Worm (Caenorhabditis elegans) whole organism, mixed stage, embryonic: Measurements from ENCODE around the gene F55A4.3.

ENCODE experiments used
- M03D4.4 ChIP-seq: sonication (generic microtip); optimal IDR thresholded peaks from 2 replicates; lab custom pipeline; 2017; ENCODE audit warnings: mild to moderate bottlenecking, missing genetic modification characterization, missing compliant biosample characterization
- bed-3 ChIP-seq: fragments of 200-800 bp; sonication (Bioruptor generic); optimal IDR thresholded peaks from 3 replicates; lab custom pipeline; 2018; ENCODE audit warnings: mild to moderate bottlenecking, missing genetic modification characterization, moderate library complexity, missing compliant biosample characterization
- blmp-1 ChIP-seq: fragments of 150-350 bp; optimal IDR thresholded peaks from 2 replicates; lab custom pipeline; 2014; ENCODE audit warnings: missing biosample characterization, missing genetic modification characterization
- ceh-39 ChIP-seq: fragments of 150-350 bp; optimal IDR thresholded peaks from 2 replicates; lab custom pipeline; 2014; ENCODE audit warnings: missing biosample characterization, missing genetic modification characterization
- ceh-43 ChIP-seq: fragments of 200-800 bp; sonication (Bioruptor generic); optimal IDR thresholded peaks from 2 replicates; lab custom pipeline; 2018; ENCODE audit warnings: mild to moderate bottlenecking, missing genetic modification characterization, moderate library complexity, missing compliant biosample characterization
- ceh-83 ChIP-seq: fragments of 200-800 bp; sonication (Bioruptor generic); optimal IDR thresholded peaks from 2 replicates; lab custom pipeline; 2018; ENCODE audit warnings: mild to moderate bottlenecking, missing genetic modification characterization, missing compliant biosample characterization
- ces-1 ChIP-seq: fragments of 150-350 bp; optimal IDR thresholded peaks from 2 replicates; lab custom pipeline; 2014; ENCODE audit warnings: missing biosample characterization, missing genetic modification reagents, missing genetic modification characterization
- cnd-1 ChIP-seq: fragments of 200-800 bp; sonication (Bioruptor generic); optimal IDR thresholded peaks from 2 replicates; lab custom pipeline; 2018; ENCODE audit warnings: mild to moderate bottlenecking, missing genetic modification characterization, missing compliant biosample characterization
- drap-1 ChIP-seq: fragments of 200-800 bp; sonication (Bioruptor generic); optimal IDR thresholded peaks from 3 replicates; lab custom pipeline; 2018; ENCODE audit warnings: mild to moderate bottlenecking, missing genetic modification characterization, missing compliant biosample characterization
- elt-1 ChIP-seq: sonication (generic microtip); optimal IDR thresholded peaks from 2 replicates; lab custom pipeline; 2017; ENCODE audit warnings: missing genetic modification characterization, mild to moderate bottlenecking, missing compliant biosample characterization, antibody characterized with exemption, moderate library complexity, borderline replicate concordance; ENCODE audit not compliant: insufficient read depth
- elt-3 ChIP-seq: fragments of 150-350 bp; optimal IDR thresholded peaks from 2 replicates; lab custom pipeline; 2014; ENCODE audit warnings: missing biosample characterization, missing genetic modification characterization
- flh-1 ChIP-seq: fragments of 200-800 bp; sonication (Bioruptor generic); optimal IDR thresholded peaks from 2 replicates; lab custom pipeline; 2018; ENCODE audit warnings: mild to moderate bottlenecking, missing genetic modification characterization, moderate library complexity, missing compliant biosample characterization
- ham-2 ChIP-seq: fragments of 200-800 bp; sonication (Bioruptor generic); optimal IDR thresholded peaks from 2 replicates; lab custom pipeline; 2018; ENCODE audit warnings: mild to moderate bottlenecking, missing genetic modification characterization, missing compliant biosample characterization
- hlh-1 ChIP-seq: fragments of 150-350 bp; optimal IDR thresholded peaks from 2 replicates; lab custom pipeline; 2014; ENCODE audit warnings: missing biosample characterization, missing genetic modification reagents, missing genetic modification characterization
- lin-13 ChIP-seq: fragments of 150-350 bp; optimal IDR thresholded peaks from 2 replicates; lab custom pipeline; 2014; ENCODE audit warnings: missing biosample characterization, missing genetic modification characterization
- lin-32 ChIP-seq: fragments of 200-800 bp; sonication (Bioruptor generic); optimal IDR thresholded peaks from 2 replicates; lab custom pipeline; 2018; ENCODE audit warnings: mild to moderate bottlenecking, missing genetic modification characterization, missing compliant biosample characterization
- lsy-2 ChIP-seq: fragments of 150-350 bp; optimal IDR thresholded peaks from 2 replicates; lab custom pipeline; 2014; ENCODE audit warnings: missing biosample characterization, missing genetic modification characterization
- mab-5 ChIP-seq: fragments of 150-350 bp; optimal IDR thresholded peaks from 2 replicates; lab custom pipeline; 2014; ENCODE audit warnings: missing biosample characterization, missing genetic modification characterization
- mep-1 ChIP-seq: fragments of 150-350 bp; optimal IDR thresholded peaks from 2 replicates; lab custom pipeline; 2017; ENCODE audit warnings: missing biosample characterization, missing genetic modification reagents, missing genetic modification characterization, inconsistent platforms
- mls-2 ChIP-seq: sonication (generic microtip); optimal IDR thresholded peaks from 2 replicates; lab custom pipeline; 2016; ENCODE audit warnings: mild to moderate bottlenecking, missing genetic modification characterization, moderate library complexity, missing compliant biosample characterization
- nhr-12 ChIP-seq: fragments of 150-350 bp; optimal IDR thresholded peaks from 2 replicates; lab custom pipeline; 2014; ENCODE audit warnings: missing biosample characterization, missing genetic modification characterization
- nhr-2 ChIP-seq: fragments of 150-350 bp; optimal IDR thresholded peaks from 2 replicates; lab custom pipeline; 2014; ENCODE audit warnings: missing biosample characterization, missing genetic modification characterization
- nhr-237 ChIP-seq: fragments of 150-350 bp; optimal IDR thresholded peaks from 2 replicates; lab custom pipeline; 2014; ENCODE audit warnings: missing biosample characterization, missing genetic modification characterization
- nhr-28 ChIP-seq: fragments of 150-350 bp; optimal IDR thresholded peaks from 2 replicates; lab custom pipeline; 2014; ENCODE audit warnings: missing biosample characterization, missing genetic modification characterization
- nhr-76 ChIP-seq: sonication (generic microtip); optimal IDR thresholded peaks from 2 replicates; lab custom pipeline; 2017; ENCODE audit warnings: missing biosample characterization, missing genetic modification characterization
- pha-4 ChIP-seq: fragments of 150-350 bp; optimal IDR thresholded peaks from 2 replicates; lab custom pipeline; 2018; ENCODE audit warnings: missing biosample characterization, missing genetic modification reagents, missing genetic modification characterization
- sem-2 ChIP-seq: fragments of 200-800 bp; sonication (Bioruptor generic); optimal IDR thresholded peaks from 2 replicates; lab custom pipeline; 2018; ENCODE audit warnings: mild to moderate bottlenecking, missing genetic modification characterization, missing compliant biosample characterization
- snpc-4 ChIP-seq: fragments of 150-350 bp; optimal IDR thresholded peaks from 2 replicates; lab custom pipeline; 2014; ENCODE audit warnings: missing biosample characterization, missing genetic modification characterization
- sptf-1 ChIP-seq: sonication (generic microtip); optimal IDR thresholded peaks from 2 replicates; lab custom pipeline; 2017; ENCODE audit warnings: mild to moderate bottlenecking, missing genetic modification characterization, moderate library complexity, missing compliant biosample characterization
- tbx-8 ChIP-seq: fragments of 200-800 bp; sonication (Bioruptor generic); optimal IDR thresholded peaks from 2 replicates; lab custom pipeline; 2018; ENCODE audit warnings: mild to moderate bottlenecking, missing genetic modification characterization, moderate library complexity, missing compliant biosample characterization
- unc-120 ChIP-seq: sonication (generic microtip); optimal IDR thresholded peaks from 2 replicates; lab custom pipeline; 2017; ENCODE audit warnings: missing genetic modification characterization, missing compliant biosample characterization; ENCODE audit not compliant: poor library complexity, severe bottlenecking
- unc-39 ChIP-seq: fragments of 150-350 bp; optimal IDR thresholded peaks from 2 replicates; lab custom pipeline; 2014; ENCODE audit warnings: missing biosample characterization, missing genetic modification characterization
- unc-62 ChIP-seq: fragments of 150-350 bp; optimal IDR thresholded peaks from 2 replicates; lab custom pipeline; 2014; ENCODE audit warnings: missing biosample characterization, missing genetic modification reagents, missing genetic modification characterization
- zip-8 ChIP-seq: fragments of 150-350 bp; optimal IDR thresholded peaks from 2 replicates; lab custom pipeline; 2014; ENCODE audit warnings: missing biosample characterization, missing genetic modification characterization
- ztf-11 ChIP-seq: fragments of 150-350 bp; optimal IDR thresholded peaks from 2 replicates; lab custom pipeline; 2014; ENCODE audit warnings: missing biosample characterization, missing genetic modification characterization

Gene F55A4.3

ce11 chrX:1030867-1031266 lies 6.0 kb upstream of the F55A4.3 start:
- TF ChIP-seq M03D4.4 (tag; lab: Kevin White, UChicago) (no peak), nhr-12 (tag; lab: Kevin White, UChicago) (no peak)

DNA sequence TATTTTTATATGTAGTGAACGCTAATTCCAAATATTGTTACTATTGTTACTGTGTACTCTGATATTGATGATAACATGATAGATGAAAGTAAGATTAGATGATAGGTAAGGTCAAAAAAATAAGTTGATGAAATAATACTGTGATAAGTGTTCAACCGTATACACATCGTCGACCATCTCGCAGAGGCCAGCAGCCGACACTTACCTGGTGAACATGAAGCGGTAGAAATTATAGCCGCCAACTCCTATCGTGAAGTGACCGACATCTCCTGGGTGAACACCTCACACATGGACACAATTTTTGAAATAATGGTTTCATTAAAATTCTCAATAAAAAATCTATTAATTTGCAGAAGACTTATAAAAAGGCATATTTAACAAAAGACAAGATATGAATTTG lies 2.5 kb upstream of the F55A4.3 start:
- TF ChIP-seq nhr-2 (no peak), lin-13 (no peak), snpc-4 (tag; lab: Kevin White, UChicago) (no peak), ceh-39 (tag; lab: Kevin White, UChicago) (no peak), drap-1 (GFP tag; lab: Kevin White, UChicago) (no peak), tbx-8 (GFP tag; lab: Kevin White, UChicago) (no peak), elt-3 (tag; lab: Kevin White, UChicago) (no peak), mls-2 (tag; lab: Kevin White, UChicago) (no peak), nhr-76 (tag; lab: Kevin White, UChicago) (no peak), nhr-237 (tag; lab: Kevin White, UChicago) (no peak)

DNA sequence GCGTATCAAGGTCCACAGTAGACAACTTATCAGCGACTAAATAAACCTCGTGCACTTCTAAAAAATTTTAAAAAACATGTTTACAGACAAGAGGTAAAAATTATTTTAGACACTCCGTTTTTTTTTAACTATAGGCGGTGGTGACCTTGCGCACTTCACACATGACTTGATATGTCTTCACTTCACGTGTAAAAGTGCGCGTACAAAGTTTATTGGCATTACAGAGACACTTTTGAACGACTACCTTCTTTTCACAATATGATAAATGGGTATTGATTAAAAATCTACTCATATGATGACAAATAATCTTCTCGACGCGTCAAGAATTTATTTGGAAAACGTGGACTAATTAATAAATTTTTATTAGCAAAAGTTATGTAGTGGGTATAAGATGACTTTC lies 1.8 kb upstream of the F55A4.3 start:
- no peak for TF ChIP-seq elt-1 (tag; lab: Kevin White, UChicago)
- no peak for TF ChIP-seq elt-3 (tag; lab: Kevin White, UChicago)
- TF ChIP-seq snpc-4 (tag; lab: Kevin White, UChicago) = no peak
- no peak for TF ChIP-seq sem-2
- TF ChIP-seq ces-1 (GFP tag; lab: Kevin White, UChicago) = no peak
- no peak for TF ChIP-seq flh-1 (GFP tag; lab: Kevin White, UChicago)
- TF ChIP-seq unc-62 = no peak
- no peak for TF ChIP-seq mep-1 (tag; lab: Kevin White, UChicago)
- no peak for TF ChIP-seq sptf-1 (tag; lab: Kevin White, UChicago)
- no peak for TF ChIP-seq pha-4 (tag; lab: Kevin White, UChicago)
- TF ChIP-seq unc-120 (tag; lab: Kevin White, UChicago) = no peak
- no peak for TF ChIP-seq ceh-83 (GFP tag; lab: Kevin White, UChicago)
- TF ChIP-seq, all 35 proteins: peak for 0

DNA sequence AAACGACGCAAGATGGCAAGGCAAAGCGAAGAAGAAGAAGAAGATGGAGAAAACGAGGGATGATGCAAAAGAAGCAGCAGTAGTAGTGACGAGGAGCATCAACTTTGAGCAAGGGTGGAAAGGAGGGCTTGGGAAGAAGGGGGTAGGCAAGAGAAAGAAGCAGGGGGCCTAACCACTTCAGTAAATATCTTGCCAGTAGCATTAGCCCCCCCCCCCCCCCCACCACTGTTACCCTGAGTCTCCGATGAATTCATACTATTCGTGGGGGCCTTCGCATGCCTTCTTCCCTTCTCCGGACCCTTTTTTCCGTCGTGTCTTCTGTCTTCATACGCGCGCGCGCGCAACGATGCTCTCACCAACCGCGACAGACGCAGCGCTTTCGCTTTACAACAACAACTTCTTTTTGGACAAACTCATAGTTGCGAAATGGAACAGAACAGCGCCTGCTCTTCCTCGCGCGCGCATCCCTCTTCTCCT lies 3.0 kb downstream of the F55A4.3 start:
- TF ChIP-seq cnd-1 (tag; lab: Kevin White, UChicago) (peak; percentile 58), ceh-39 (tag; lab: Kevin White, UChicago) (no peak), sptf-1 (tag; lab: Kevin White, UChicago) (peak; percentile 13), elt-1 (tag; lab: Kevin White, UChicago) (no peak), unc-39 (tag; lab: Kevin White, UChicago) (no peak), elt-3 (tag; lab: Kevin White, UChicago) (no peak), nhr-12 (tag; lab: Kevin White, UChicago) (no peak), tbx-8 (GFP tag; lab: Kevin White, UChicago) (no peak), pha-4 (tag; lab: Kevin White, UChicago) (no peak), nhr-76 (tag; lab: Kevin White, UChicago) (no peak), lin-32 (GFP tag; lab: Kevin White, UChicago) (no peak), unc-62 (no peak), bed-3 (no peak), sem-2 (no peak), nhr-2 (no peak), blmp-1 (tag; lab: Kevin White, UChicago) (no peak), snpc-4 (tag; lab: Kevin White, UChicago) (no peak), drap-1 (GFP tag; lab: Kevin White, UChicago) (peak; percentile 25), ztf-11 (tag; lab: Kevin White, UChicago) (no peak), ham-2 (GFP tag; lab: Kevin White, UChicago) (peak; percentile 49), flh-1 (GFP tag; lab: Kevin White, UChicago) (no peak), ceh-43 (GFP tag; lab: Kevin White, UChicago) (no peak), mab-5 (tag; lab: Kevin White, UChicago) (no peak), ces-1 (GFP tag; lab: Kevin White, UChicago) (peak; percentile 62), lsy-2 (tag; lab: Kevin White, UChicago) (no peak), M03D4.4 (tag; lab: Kevin White, UChicago) (peak; percentile 43), nhr-28 (tag; lab: Kevin White, UChicago) (no peak), lin-13 (no peak), ceh-83 (GFP tag; lab: Kevin White, UChicago) (no peak), unc-120 (tag; lab: Kevin White, UChicago) (peak; percentile 25), nhr-237 (tag; lab: Kevin White, UChicago) (no peak), zip-8 (tag; lab: Kevin White, UChicago) (no peak), mls-2 (tag; lab: Kevin White, UChicago) (peak; percentile 75), hlh-1 (tag; lab: Kevin White, UChicago) (peak; percentile 21), mep-1 (tag; lab: Kevin White, UChicago) (no peak)
